Worm (Caenorhabditis elegans): Measurements from ENCODE around the gene urm-1.

Gene urm-1

DNA sequence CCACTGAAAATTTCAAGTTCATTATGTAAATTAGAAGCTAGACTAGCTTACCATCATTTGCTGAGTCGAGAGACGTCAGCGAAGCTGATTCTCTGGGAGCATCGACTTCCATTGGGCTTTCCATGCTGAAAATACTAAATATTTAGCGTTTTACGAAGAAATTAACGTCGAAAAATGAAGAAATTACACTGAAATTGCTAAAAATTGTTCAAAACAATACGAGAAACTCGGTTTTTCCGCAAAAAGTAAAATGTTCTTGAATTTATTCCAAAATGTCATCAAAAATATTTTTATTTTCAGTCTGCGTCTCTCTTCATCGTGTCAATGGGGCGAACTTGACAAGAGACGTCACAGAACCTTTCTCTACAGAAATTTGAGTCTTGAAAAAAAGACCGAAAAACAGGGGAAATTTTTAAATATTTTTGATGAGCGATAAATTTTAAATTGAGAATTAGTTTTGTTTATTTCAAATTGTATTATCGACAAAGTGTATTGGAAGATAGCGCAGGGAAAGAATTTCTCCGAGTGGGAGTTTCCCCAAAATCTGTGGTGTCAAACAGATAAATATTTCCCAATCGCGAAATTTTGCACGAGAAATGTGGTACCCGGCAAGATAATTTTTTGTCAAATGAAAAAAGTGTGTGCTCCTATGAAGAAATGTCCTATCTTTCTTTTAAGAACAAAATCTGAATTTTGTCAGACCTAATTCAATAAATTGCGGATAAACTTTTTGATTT, 44.7 kb upstream of the urm-1 start, which contains the start of gene ecps-1 (continued):
- TF ChIP-seq ctbp-1 (GFP tag; IDR thresholded peaks at IDR 0.05) (no peak), T20F7.1 (GFP tag; optimal IDR thresholded peaks at IDR 0.05) (no peak), daf-8 (GFP tag; IDR thresholded peaks at IDR 0.05) (no peak), saeg-2 (GFP tag; IDR thresholded peaks at IDR 0.05) (no peak), F37D6.2 (tag; optimal IDR thresholded peaks at IDR 0.05) (peak; percentile 24), aly-2 (tag; optimal IDR thresholded peaks at IDR 0.05) (no peak), lir-3 (tag; optimal IDR thresholded peaks at IDR 0.05) (peak; percentile 21), spr-1 (tag; optimal IDR thresholded peaks at IDR 0.05) (no peak), D1046.2 (GFP tag; IDR thresholded peaks at IDR 0.05) (no peak), ztf-11 (tag; optimal IDR thresholded peaks at IDR 0.05) (no peak), zfp-3 (GFP tag; conservative IDR thresholded peaks at IDR 0.05) (0 out of 2 replicates have a peak, but pooled peaks have one; percentile 66), jun-1 (tag; optimal IDR thresholded peaks at IDR 0.05) (peak; percentile 56), ZK546.5 (tag; optimal IDR thresholded peaks at IDR 0.05) (no peak), dmd-8 (GFP tag; IDR thresholded peaks at IDR 0.05) (no peak), ceh-62 (tag; optimal IDR thresholded peaks at IDR 0.05) (no peak), pha-4 (GFP tag; IDR thresholded peaks at IDR 0.05) (0 out of 2 replicates have a peak, but pooled peaks have one; percentile 74), pha-4 (tag; optimal IDR thresholded peaks at IDR 0.05) (peak; percentile 79), madf-5 (GFP tag; IDR thresholded peaks at IDR 0.05) (no peak; a peak in 1 of 4 replicates), mxl-2 (GFP tag; conservative IDR thresholded peaks at IDR 0.05) (no peak), nhr-48 (tag; optimal IDR thresholded peaks at IDR 0.05) (no peak), ztf-7 (tag; optimal IDR thresholded peaks at IDR 0.05) (peak; percentile 43), lim-7 (GFP tag; IDR thresholded peaks at IDR 0.05) (no peak), T26A8.4 (GFP tag; IDR thresholded peaks at IDR 0.05) (peak; percentile 60), lin-1 (GFP tag; IDR thresholded peaks at IDR 0.05) (peak; percentile 34; the same call in 1 of the 2 replicates), skn-1 (tag; optimal IDR thresholded peaks at IDR 0.05) (no peak), F26F4.8 (GFP tag; conservative IDR thresholded peaks at IDR 0.05) (no peak), set-16 (GFP tag; IDR thresholded peaks at IDR 0.05) (no peak), cey-2 (tag; optimal IDR thresholded peaks at IDR 0.05; ENCODE audit: borderline replicate concordance, insufficient read depth) (no peak), nhr-42 (GFP tag; IDR thresholded peaks at IDR 0.05) (peak; percentile 78), zag-1 (tag; optimal IDR thresholded peaks at IDR 0.05) (no peak), lin-15B (tag; optimal IDR thresholded peaks at IDR 0.05) (peak; percentile 88), aha-1 (tag) (peak; percentile 94), F44E2.7 (GFP tag; IDR thresholded peaks at IDR 0.05) (no peak), zip-11 (GFP tag; IDR thresholded peaks at IDR 0.05) (no peak), nhr-76 (tag; optimal IDR thresholded peaks at IDR 0.05) (no peak), tra-1 (GFP tag; IDR thresholded peaks at IDR 0.05) (peak; percentile 90), zip-2 (tag; optimal IDR thresholded peaks at IDR 0.05) (no peak), egl-43 (GFP tag; IDR thresholded peaks at IDR 0.05) (no peak), F49E8.2 (tag; optimal IDR thresholded peaks at IDR 0.05; ENCODE audit: borderline replicate concordance) (peak; percentile 67), ceh-32 (tag; optimal IDR thresholded peaks at IDR 0.05; ENCODE audit: poor library complexity) (no peak), mxl-3 (GFP tag; optimal IDR thresholded peaks at IDR 0.05) (peak; percentile 74), attf-4 (tag; optimal IDR thresholded peaks at IDR 0.05) (no peak), lin-13 (GFP tag; optimal IDR thresholded peaks at IDR 0.05) (no peak), nhr-77 (tag; optimal IDR thresholded peaks at IDR 0.05) (peak; percentile 84), ceh-20 (GFP tag; IDR thresholded peaks at IDR 0.05) (peak; percentile 70; the same call in 1 of the 2 replicates), gei-8 (GFP tag; optimal IDR thresholded peaks at IDR 0.05) (no peak), ZK337.2 (GFP tag; IDR thresholded peaks at IDR 0.05) (peak; percentile 77), lsy-2 (tag; optimal IDR thresholded peaks at IDR 0.05) (peak; percentile 55 to 94), ceh-44 (GFP tag; IDR thresholded peaks at IDR 0.05) (peak; percentile 80; the same call in 1 of the 2 replicates), fkh-10 (GFP tag; optimal IDR thresholded peaks at IDR 0.05) (peak; percentile 26), Y75B8A.6 (GFP tag; IDR thresholded peaks at IDR 0.05) (no peak)

Data from whole organism, L4 larva.